Worm (Caenorhabditis elegans): Measurements from ENCODE around the gene fbxa-53.
"Not testable (repeated sequence)": the region's sequence is repeated elsewhere in the genome, so short reads cannot be mapped to it uniquely, and the experiment has no call there.

- TF ChIP-seq nhr-76 (tag; optimal IDR thresholded peaks at IDR 0.05); zag-1 (tag; optimal IDR thresholded peaks at IDR 0.05); snpc-4 (tag; optimal IDR thresholded peaks at IDR 0.05); aha-1 (tag; optimal IDR thresholded peaks at IDR 0.05); nhr-90 (tag; optimal IDR thresholded peaks at IDR 0.05; ENCODE audit: poor library complexity); nhr-47 (tag; optimal IDR thresholded peaks at IDR 0.05); grh-1 (GFP tag; IDR thresholded peaks at IDR 0.05); ces-1 (GFP tag; optimal IDR thresholded peaks at IDR 0.05); unc-62 (GFP tag; optimal IDR thresholded peaks at IDR 0.05); xbp-1 (tag; optimal IDR thresholded peaks at IDR 0.05); pqm-1 (tag; optimal IDR thresholded peaks at IDR 0.05): not testable (repeated sequence)
Observed at ce11 chrX:1690894-1691293, 27.5 kb downstream of the fbxa-53 start, which contains the start of gene C36C9.6.
